Fruit fly (Drosophila melanogaster) whole organism, wandering third instar larva: Measurements from ENCODE around the gene Hs2st.

Source experiments
- Abd-B ChIP-seq: fragments of >200 bp; optimal IDR thresholded peaks from 2 replicates; lab custom pipeline; 2017; ENCODE audit warnings: missing biosample characterization, missing genetic modification characterization
- CG32264 ChIP-seq: fragments of 200-800 bp; sonication (Bioruptor generic); optimal IDR thresholded peaks from 2 replicates; lab custom pipeline; 2016; ENCODE audit warnings: missing biosample characterization, missing genetic modification characterization
- CG9705 ChIP-seq: fragments of 200-800 bp; sonication (Bioruptor generic); optimal IDR thresholded peaks from 2 replicates; lab custom pipeline; 2018; ENCODE audit warnings: missing biosample characterization, mild to moderate bottlenecking, missing genetic modification characterization
- CrebA ChIP-seq: fragments of 200-800 bp; sonication (Bioruptor generic); optimal IDR thresholded peaks from 2 replicates; lab custom pipeline; 2016; ENCODE audit warnings: missing biosample characterization, mild to moderate bottlenecking, missing genetic modification characterization, borderline replicate concordance
- Dfd ChIP-seq: fragments of >200 bp; optimal IDR thresholded peaks from 2 replicates; lab custom pipeline; 2017; ENCODE audit warnings: missing biosample characterization, missing genetic modification characterization
- Dif ChIP-seq: fragments of 200-275, 200-300 bp; sonication (Bioruptor generic); optimal IDR thresholded peaks from 2 replicates; lab custom pipeline; 2018; ENCODE audit warnings: missing biosample characterization, missing genetic modification characterization; ENCODE audit not compliant: partially characterized antibody
- GATAd ChIP-seq: sonication (Bioruptor generic); optimal IDR thresholded peaks from 2 replicates; lab custom pipeline; 2016; ENCODE audit warnings: missing biosample characterization, missing genetic modification characterization
- HLH106 ChIP-seq: fragments of 200-800 bp; optimal IDR thresholded peaks from 3 replicates; lab custom pipeline; 2019; ENCODE audit warnings: missing biosample characterization, mild to moderate bottlenecking, missing genetic modification characterization, moderate library complexity
- Hnf4 ChIP-seq: fragments of 200-800 bp; sonication (Bioruptor generic); optimal IDR thresholded peaks from 2 replicates; lab custom pipeline; 2016; ENCODE audit warnings: missing biosample characterization, mild to moderate bottlenecking, missing genetic modification characterization
- Hr78 ChIP-seq: fragments of >200 bp; optimal IDR thresholded peaks from 2 replicates; lab custom pipeline; 2017; ENCODE audit warnings: missing biosample characterization, missing genetic modification characterization
- Hr83 ChIP-seq: fragments of 200-300 bp; sonication (Bioruptor generic); optimal IDR thresholded peaks from 2 replicates; lab custom pipeline; 2016; ENCODE audit warnings: missing biosample characterization, mild to moderate bottlenecking, missing genetic modification characterization, moderate library complexity; ENCODE audit not compliant: poor library complexity, severe bottlenecking
- Jra ChIP-seq: sonication (Bioruptor generic); optimal IDR thresholded peaks from 2 replicates; lab custom pipeline; 2016; ENCODE audit warnings: missing biosample characterization, missing genetic modification characterization
- Mio ChIP-seq: sonication (Bioruptor generic); optimal IDR thresholded peaks from 2 replicates; lab custom pipeline; 2016; ENCODE audit warnings: missing biosample characterization, missing genetic modification characterization
- Myc ChIP-seq: fragments of >200 bp; optimal IDR thresholded peaks from 2 replicates; lab custom pipeline; 2017
- N ChIP-seq: fragments of >200 bp; optimal IDR thresholded peaks from 2 replicates; lab custom pipeline; 2018; ENCODE audit warnings: missing biosample characterization, missing external identifiers, missing genetic modification characterization
- OdsH ChIP-seq: fragments of 200-800 bp; sonication (Bioruptor generic); optimal IDR thresholded peaks from 2 replicates; lab custom pipeline; 2016; ENCODE audit warnings: missing biosample characterization, mild to moderate bottlenecking, missing genetic modification characterization
- Rel ChIP-seq, 2 experiments: fragments of 200-800 bp; sonication (Bioruptor generic) in 1 of 2; optimal IDR thresholded peaks; 2 replicates in 1 of 2; 3 replicates in 1 of 2; lab custom pipeline; 2016 to 2019; ENCODE audit warnings: mild to moderate bottlenecking in 2 of 2, missing biosample characterization in 2 of 2, missing genetic modification characterization in 2 of 2, moderate library complexity in 1 of 2
- Sp1 ChIP-seq: fragments of 200-800 bp; sonication (Bioruptor generic); optimal IDR thresholded peaks from 3 replicates; lab custom pipeline; 2019; ENCODE audit warnings: missing biosample characterization, mild to moderate bottlenecking, missing genetic modification characterization, moderate library complexity
- Vsx2 ChIP-seq: fragments of 200-300, 225-300 bp; sonication (Bioruptor generic); optimal IDR thresholded peaks from 2 replicates; lab custom pipeline; 2018; ENCODE audit warnings: missing biosample characterization, missing genetic modification characterization; ENCODE audit not compliant: partially characterized antibody
- br ChIP-seq: fragments of 200-800 bp; sonication (Bioruptor generic); optimal IDR thresholded peaks from 2 replicates; lab custom pipeline; 2016; ENCODE audit warnings: missing biosample characterization, missing genetic modification characterization
- brk ChIP-seq: fragments of 200-800 bp; sonication (Bioruptor generic); optimal IDR thresholded peaks from 2 replicates; lab custom pipeline; 2016; ENCODE audit warnings: missing biosample characterization, mild to moderate bottlenecking, missing genetic modification characterization
- dl ChIP-seq, 2 experiments: fragments of 175-275, 200-275 bp in 1 of 2; fragments of 200-275 bp in 1 of 2; sonication (Bioruptor generic); optimal IDR thresholded peaks; lab custom pipeline; 2018; ENCODE audit warnings: mild to moderate bottlenecking in 2 of 2, missing biosample characterization in 2 of 2, missing genetic modification characterization in 2 of 2, moderate library complexity in 2 of 2; ENCODE audit not compliant: partially characterized antibody in 2 of 2, insufficient read depth in 1 of 2
- dmrt93B ChIP-seq: fragments of 200-800 bp; sonication (Bioruptor generic); optimal IDR thresholded peaks from 2 replicates; lab custom pipeline; 2018; ENCODE audit warnings: missing biosample characterization, mild to moderate bottlenecking, missing genetic modification characterization
- dsf ChIP-seq: sonication (Bioruptor generic); optimal IDR thresholded peaks from 2 replicates; lab custom pipeline; 2016; ENCODE audit warnings: missing biosample characterization, missing genetic modification characterization, borderline replicate concordance
- ey ChIP-seq: fragments of 200-800 bp; sonication (Bioruptor generic); optimal IDR thresholded peaks from 2 replicates; lab custom pipeline; 2016; ENCODE audit warnings: missing biosample characterization, missing genetic modification characterization
- foxo ChIP-seq, 2 experiments: fragments of 200-800 bp; sonication (Bioruptor generic); optimal IDR thresholded peaks; 2 replicates in 1 of 2; 3 replicates in 1 of 2; lab custom pipeline; 2016 to 2017; ENCODE audit warnings: missing biosample characterization in 2 of 2, missing genetic modification characterization in 2 of 2
- fru ChIP-seq: fragments of 200-800 bp; sonication (Bioruptor generic); optimal IDR thresholded peaks from 3 replicates; lab custom pipeline; 2016; ENCODE audit warnings: missing biosample characterization, mild to moderate bottlenecking, missing genetic modification characterization
- h ChIP-seq: fragments of 200-800 bp; sonication (Bioruptor generic); optimal IDR thresholded peaks from 3 replicates; lab custom pipeline; 2016; ENCODE audit warnings: missing biosample characterization, mild to moderate bottlenecking, missing genetic modification characterization
- jim ChIP-seq: fragments of 175-275, 200-325 bp; sonication (Bioruptor generic); optimal IDR thresholded peaks from 2 replicates; lab custom pipeline; 2016; ENCODE audit warnings: missing biosample characterization, mild to moderate bottlenecking, missing genetic modification characterization
- lola ChIP-seq: fragments of >200 bp; optimal IDR thresholded peaks from 2 replicates; lab custom pipeline; 2017; ENCODE audit warnings: missing biosample characterization, missing genetic modification characterization
- pan ChIP-seq: fragments of >200 bp; optimal IDR thresholded peaks from 2 replicates; lab custom pipeline; 2017
- psq ChIP-seq: fragments of 200-800 bp; sonication (Bioruptor generic); optimal IDR thresholded peaks from 3 replicates; lab custom pipeline; 2017; ENCODE audit warnings: missing biosample characterization, mild to moderate bottlenecking, missing genetic modification characterization, moderate library complexity
- rgr ChIP-seq: fragments of 200-800 bp; sonication (Bioruptor generic); optimal IDR thresholded peaks from 3 replicates; lab custom pipeline; 2016; ENCODE audit warnings: missing biosample characterization, mild to moderate bottlenecking, missing genetic modification characterization
- sage ChIP-seq: fragments of 200-800 bp; sonication (Bioruptor generic); optimal IDR thresholded peaks from 2 replicates; lab custom pipeline; 2016; ENCODE audit warnings: missing biosample characterization, mild to moderate bottlenecking, missing genetic modification characterization
- sv ChIP-seq: fragments of 200-800 bp; sonication (Bioruptor generic); optimal IDR thresholded peaks from 3 replicates; lab custom pipeline; 2016; ENCODE audit warnings: missing biosample characterization, missing genetic modification characterization
- tai ChIP-seq: sonication (Bioruptor generic); optimal IDR thresholded peaks from 2 replicates; lab custom pipeline; 2016; ENCODE audit warnings: missing biosample characterization, missing genetic modification characterization
- usp ChIP-seq: fragments of >200 bp; optimal IDR thresholded peaks from 2 replicates; lab custom pipeline; 2017; ENCODE audit warnings: missing biosample characterization, missing genetic modification characterization
- woc ChIP-seq: sonication (Bioruptor generic); optimal IDR thresholded peaks from 2 replicates; lab custom pipeline; 2016; ENCODE audit warnings: missing biosample characterization, mild to moderate bottlenecking, missing genetic modification characterization

Hs2st gene

dm6 chr2L:19444734-19445140 is at the start of gene Hs2st:
Gene Hs2st (minus strand): TSS chr2L:19444750.
- TF ChIP-seq CG32264 (GFP tag; lab: Kevin White, UChicago) (peak; percentile 84), br (peak; percentile 94), Myc (peak; percentile 99), dsf (GFP tag; lab: Kevin White, UChicago) (peak; percentile 92), Hr83 (GFP tag; lab: Kevin White, UChicago) (peak; percentile 87), woc (peak; percentile 98), ey (GFP tag; lab: Kevin White, UChicago) (peak; percentile 95), Dfd (GFP tag; lab: Kevin White, UChicago) (no peak), lola (GFP tag; lab: Kevin White, UChicago) (no peak), sage (GFP tag; lab: Kevin White, UChicago) (no peak), Sp1 (GFP tag; lab: Kevin White, UChicago) (peak; percentile 89), fru (GFP tag; lab: Kevin White, UChicago) (peak; percentile 95), usp (no peak), Vsx2 (GFP tag; lab: Kevin White, UChicago) (no peak), h (GFP tag; lab: Kevin White, UChicago) (peak; percentile 96), Abd-B (GFP tag; lab: Kevin White, UChicago) (no peak), CG9705 (peak; percentile 94), Rel (GFP tag; optimal IDR thresholded peaks at IDR 0.05; lab: Kevin White, UChicago) (peak; percentile 31), Rel (tag; optimal IDR thresholded peaks at IDR 0.05; lab: Kevin White, UChicago) (peak; percentile 85), CrebA (no peak), brk (GFP tag; lab: Kevin White, UChicago) (no peak), dl (GFP tag; optimal IDR thresholded peaks at IDR 0.05; lab: Kevin White, UChicago; ENCODE audit: insufficient read depth in 1 of 2, partially characterized antibody in 2 of 2) (no peak), foxo (GFP tag; optimal IDR thresholded peaks at IDR 0.05; lab: Kevin White, UChicago) (peak; percentile 57 to 97), pan (no peak), Jra (GFP tag; lab: Kevin White, UChicago) (peak; percentile 96), OdsH (GFP tag; lab: Kevin White, UChicago) (peak; percentile 94), Dif (GFP tag; lab: Kevin White, UChicago) (no peak), dmrt93B (peak; percentile 94), HLH106 (tag; lab: Kevin White, UChicago) (peak; percentile 95), N (GFP tag; lab: Kevin White, UChicago) (no peak), jim (peak; percentile 88), psq (GFP tag; lab: Kevin White, UChicago) (peak; percentile 87), rgr (GFP tag; lab: Kevin White, UChicago) (peak; percentile 96), sv (peak; percentile 94), tai (GFP tag; lab: Kevin White, UChicago) (no peak), Hr78 (GFP tag; lab: Kevin White, UChicago) (no peak), Mio (GFP tag; lab: Kevin White, UChicago) (peak; percentile 73), GATAd (GFP tag; lab: Kevin White, UChicago) (peak; percentile 92), Hnf4 (GFP tag; lab: Kevin White, UChicago) (peak; percentile 97)

- no peak for TF ChIP-seq dsf (GFP tag; lab: Kevin White, UChicago)
- peak; percentile 21 for TF ChIP-seq sv
- TF ChIP-seq ey (GFP tag; lab: Kevin White, UChicago) = peak; percentile 11
- TF ChIP-seq CG32264 (GFP tag; lab: Kevin White, UChicago) = no peak
- no peak for TF ChIP-seq Hnf4 (GFP tag; lab: Kevin White, UChicago)
- peak; percentile 35 for TF ChIP-seq OdsH (GFP tag; lab: Kevin White, UChicago)
- TF ChIP-seq brk (GFP tag; lab: Kevin White, UChicago) = no peak
- TF ChIP-seq N (GFP tag; lab: Kevin White, UChicago) = no peak
- TF ChIP-seq pan = no peak
- no peak for TF ChIP-seq jim
- TF ChIP-seq Dif (GFP tag; lab: Kevin White, UChicago) = no peak
- no peak for TF ChIP-seq Jra (GFP tag; lab: Kevin White, UChicago)
- no peak for TF ChIP-seq usp
- no peak for TF ChIP-seq CrebA
- TF ChIP-seq HLH106 (tag; lab: Kevin White, UChicago) = peak; percentile 83
- no peak for TF ChIP-seq Hr83 (GFP tag; lab: Kevin White, UChicago)
- peak; percentile 36 for TF ChIP-seq rgr (GFP tag; lab: Kevin White, UChicago)
- peak; percentile 89 for TF ChIP-seq Myc
- peak; percentile 52 for TF ChIP-seq psq (GFP tag; lab: Kevin White, UChicago)
- no peak for TF ChIP-seq GATAd (GFP tag; lab: Kevin White, UChicago)
- no peak for TF ChIP-seq Mio (GFP tag; lab: Kevin White, UChicago)
- no peak for TF ChIP-seq h (GFP tag; lab: Kevin White, UChicago)
- TF ChIP-seq br = no peak
- TF ChIP-seq dmrt93B = no peak
- no peak for TF ChIP-seq Abd-B (GFP tag; lab: Kevin White, UChicago)
- TF ChIP-seq Sp1 (GFP tag; lab: Kevin White, UChicago) = peak; percentile 60
- no peak for TF ChIP-seq Vsx2 (GFP tag; lab: Kevin White, UChicago)
- no peak for TF ChIP-seq dl (GFP tag; optimal IDR thresholded peaks at IDR 0.05; lab: Kevin White, UChicago; ENCODE audit: insufficient read depth in 1 of 2, partially characterized antibody in 2 of 2)
- TF ChIP-seq Hr78 (GFP tag; lab: Kevin White, UChicago) = no peak
- TF ChIP-seq Rel (GFP tag; optimal IDR thresholded peaks at IDR 0.05; lab: Kevin White, UChicago) = no peak
- TF ChIP-seq Rel (tag; optimal IDR thresholded peaks at IDR 0.05; lab: Kevin White, UChicago) = peak; percentile 46
- no peak for TF ChIP-seq sage (GFP tag; lab: Kevin White, UChicago)
- TF ChIP-seq Dfd (GFP tag; lab: Kevin White, UChicago) = no peak
- TF ChIP-seq lola (GFP tag; lab: Kevin White, UChicago) = no peak
- no peak for TF ChIP-seq fru (GFP tag; lab: Kevin White, UChicago)
- TF ChIP-seq foxo (GFP tag; optimal IDR thresholded peaks at IDR 0.05; lab: Kevin White, UChicago) = no peak
- no peak for TF ChIP-seq tai (GFP tag; lab: Kevin White, UChicago)
- TF ChIP-seq CG9705 = peak; percentile 60
- no peak for TF ChIP-seq woc
These were observed 48.6 kb upstream of the Hs2st start, which contains the start of the genes swm and Ctu2 for dm6 chr2L:19492934-19493686. Gene swm (plus strand): TSS chr2L:19493251. Gene Ctu2 (minus strand): TSS chr2L:19493253.
